Fruit fly (Drosophila melanogaster) whole organism, pupa: ENCODE data around the gene CG17778.
"Not testable (repeated sequence)": the region's sequence is repeated elsewhere in the genome, so short reads cannot be mapped to it uniquely, and the experiment has no call there.

Experiments used
- CG15710 ChIP-seq: fragments of 200-800 bp; sonication (Bioruptor generic); optimal IDR thresholded peaks from 2 replicates; lab custom pipeline; 2018; ENCODE audit warnings: missing biosample characterization, mild to moderate bottlenecking, missing genetic modification characterization, moderate library complexity
- CG32121 ChIP-seq: fragments of 200-800 bp; sonication (Bioruptor generic); IDR thresholded peaks from 2 replicates; pipeline ENCODE4 v1.3.6; 2022; ENCODE audit warnings: missing biosample characterization, missing genetic modification characterization
- CG4496 ChIP-seq: fragments of 200-800 bp; sonication (Bioruptor generic); IDR thresholded peaks from 3 replicates; pipeline ENCODE4 v1.3.6; 2022; ENCODE audit warnings: missing biosample characterization, missing genetic modification characterization
- D1 ChIP-seq: fragments of 200-800 bp; sonication (Bioruptor generic); optimal IDR thresholded peaks from 2 replicates; lab custom pipeline; 2018; ENCODE audit warnings: missing biosample characterization, mild to moderate bottlenecking, missing genetic modification characterization, moderate library complexity
- EcR ChIP-seq: fragments of 200-800 bp; sonication (Bioruptor generic); optimal IDR thresholded peaks from 3 replicates; lab custom pipeline; 2019; ENCODE audit warnings: missing biosample characterization, missing genetic modification characterization, mild to moderate bottlenecking, moderate library complexity, missing genetic modification reagents
- Ets98B ChIP-seq: fragments of 200-800 bp; sonication (Bioruptor generic); IDR thresholded peaks from 2 replicates; pipeline ENCODE4 v1.3.6; 2022; ENCODE audit warnings: missing biosample characterization, missing genetic modification characterization
- Pif1A ChIP-seq: fragments of 200-800 bp; sonication (Bioruptor generic); optimal IDR thresholded peaks from 3 replicates; lab custom pipeline; 2016; ENCODE audit warnings: missing biosample characterization, missing genetic modification characterization
- Pif1B ChIP-seq: fragments of 200-800 bp; sonication (Bioruptor generic); optimal IDR thresholded peaks from 3 replicates; lab custom pipeline; 2016; ENCODE audit warnings: missing biosample characterization, missing genetic modification characterization
- fd96Ca ChIP-seq: fragments of 200-800 bp; sonication (Bioruptor generic); IDR thresholded peaks from 3 replicates; pipeline ENCODE4 v1.3.6; 2022; ENCODE audit warnings: missing biosample characterization, missing genetic modification characterization
- gl ChIP-seq: fragments of 200-800 bp; sonication (Bioruptor generic); optimal IDR thresholded peaks from 2 replicates; lab custom pipeline; 2018; ENCODE audit warnings: missing biosample characterization, mild to moderate bottlenecking, missing genetic modification characterization

dm6 chrX:481642-482041 is 12.8 kb upstream of the CG17778 start, which contains the start of gene CG3176:
- TF ChIP-seq Pif1A (GFP tag; lab: Kevin White, UChicago); CG4496 (GFP tag; lab: Robert Waterston, UW); CG15710 (tag; lab: Kevin White, UChicago); fd96Ca (GFP tag; lab: Robert Waterston, UW); Pif1B; CG32121 (GFP tag; lab: Robert Waterston, UW); EcR (GFP tag; lab: Kevin White, UChicago); D1 (tag; lab: Kevin White, UChicago); Ets98B (GFP tag; lab: Robert Waterston, UW); gl (tag; lab: Kevin White, UChicago): not testable (repeated sequence)
